Worm (Caenorhabditis elegans) whole organism, late embryonic: Measurements from ENCODE around the gene sra-4.

ENCODE experiments used
- K02D7.2 ChIP-seq: sonication (generic microtip); optimal IDR thresholded peaks from 2 replicates; lab custom pipeline; 2017; ENCODE audit warnings: mild to moderate bottlenecking, missing genetic modification characterization, missing compliant biosample characterization
- T23F11.4 ChIP-seq: fragments of 200-800 bp; sonication (Bioruptor generic); optimal IDR thresholded peaks from 2 replicates; lab custom pipeline; 2018; ENCODE audit warnings: mild to moderate bottlenecking, missing genetic modification characterization, missing compliant biosample characterization
- Y22D7AL.16 ChIP-seq: sonication (generic microtip); optimal IDR thresholded peaks from 2 replicates; lab custom pipeline; 2016; ENCODE audit warnings: missing genetic modification characterization, missing compliant biosample characterization
- ahr-1 ChIP-seq: sonication (generic microtip); optimal IDR thresholded peaks from 2 replicates; lab custom pipeline; 2016; ENCODE audit warnings: missing genetic modification characterization, missing compliant biosample characterization
- ceh-14 ChIP-seq: sonication (generic microtip); optimal IDR thresholded peaks from 2 replicates; lab custom pipeline; 2016; ENCODE audit warnings: missing genotype, missing genetic modification characterization, missing compliant biosample characterization
- ceh-30 ChIP-seq: fragments of 150-350 bp; optimal IDR thresholded peaks from 2 replicates; lab custom pipeline; 2014; ENCODE audit warnings: missing biosample characterization, missing genetic modification characterization
- ceh-31 ChIP-seq: sonication (generic microtip); optimal IDR thresholded peaks from 2 replicates; lab custom pipeline; 2016; ENCODE audit warnings: missing genetic modification characterization, missing compliant biosample characterization
- ceh-48 ChIP-seq: sonication (generic microtip); optimal IDR thresholded peaks from 2 replicates; lab custom pipeline; 2016; ENCODE audit warnings: missing genetic modification characterization, inconsistent platforms, missing compliant biosample characterization
- che-1 ChIP-seq: sonication (generic microtip); optimal IDR thresholded peaks from 2 replicates; lab custom pipeline; 2016; ENCODE audit warnings: mild to moderate bottlenecking, missing genetic modification characterization, missing compliant biosample characterization
- dve-1 ChIP-seq: sonication (generic microtip); optimal IDR thresholded peaks from 2 replicates; lab custom pipeline; 2017; ENCODE audit warnings: antibody characterized with exemption, mild to moderate bottlenecking, missing genetic modification characterization, missing compliant biosample characterization
- elt-2 ChIP-seq: sonication (generic microtip); optimal IDR thresholded peaks from 2 replicates; lab custom pipeline; 2016; ENCODE audit warnings: missing genetic modification reagents, missing genetic modification characterization, missing compliant biosample characterization
- ets-4 ChIP-seq: sonication (generic microtip); optimal IDR thresholded peaks from 2 replicates; lab custom pipeline; 2016; ENCODE audit warnings: missing genetic modification characterization, missing compliant biosample characterization
- gmeb-2 ChIP-seq: sonication (generic microtip); optimal IDR thresholded peaks from 2 replicates; lab custom pipeline; 2016; ENCODE audit warnings: missing genetic modification characterization, inconsistent platforms, missing compliant biosample characterization
- lim-6 ChIP-seq: sonication (generic microtip); optimal IDR thresholded peaks from 2 replicates; lab custom pipeline; 2016; ENCODE audit warnings: missing genetic modification characterization, missing compliant biosample characterization
- nhr-11 ChIP-seq: fragments of 150-350 bp; optimal IDR thresholded peaks from 2 replicates; lab custom pipeline; 2014; ENCODE audit warnings: missing biosample characterization, missing genetic modification characterization
- pag-3 ChIP-seq: sonication (generic microtip); optimal IDR thresholded peaks from 2 replicates; lab custom pipeline; 2016; ENCODE audit warnings: missing compliant biosample characterization, missing genetic modification characterization, borderline replicate concordance
- pax-1 ChIP-seq: fragments of 150-350 bp; optimal IDR thresholded peaks from 2 replicates; lab custom pipeline; 2014; ENCODE audit warnings: missing biosample characterization, missing genetic modification characterization
- pha-2 ChIP-seq: sonication (generic microtip); optimal IDR thresholded peaks from 2 replicates; lab custom pipeline; 2017; ENCODE audit warnings: mild to moderate bottlenecking, missing genetic modification characterization, missing compliant biosample characterization
- tbx-2 ChIP-seq: sonication (generic microtip); optimal IDR thresholded peaks from 2 replicates; lab custom pipeline; 2016; ENCODE audit warnings: missing genetic modification characterization, missing compliant biosample characterization
- tbx-7 ChIP-seq: sonication (generic microtip); optimal IDR thresholded peaks from 2 replicates; lab custom pipeline; 2016; ENCODE audit warnings: missing genotype, missing genetic modification characterization, missing compliant biosample characterization
- unc-42 ChIP-seq: sonication (generic microtip); optimal IDR thresholded peaks from 2 replicates; lab custom pipeline; 2016; ENCODE audit warnings: missing genotype, missing genetic modification characterization, missing compliant biosample characterization
- unc-55 ChIP-seq: sonication (generic microtip); optimal IDR thresholded peaks from 2 replicates; lab custom pipeline; 2017; ENCODE audit warnings: missing biosample characterization, missing genetic modification reagents, missing genetic modification characterization

Gene sra-4

ce11 chrII:9501955-9502354 lies 40.7 kb downstream of the sra-4 start:
- no peak for TF ChIP-seq ets-4 (tag; lab: Kevin White, UChicago)
- TF ChIP-seq dve-1 (tag; lab: Kevin White, UChicago), result no peak
- TF ChIP-seq lim-6, result no peak
- no peak for TF ChIP-seq che-1 (tag; lab: Kevin White, UChicago)
- TF ChIP-seq nhr-11 (tag; lab: Kevin White, UChicago), result no peak
- no peak for TF ChIP-seq T23F11.4
- TF ChIP-seq tbx-2 (tag; lab: Kevin White, UChicago), result no peak
- TF ChIP-seq ceh-30 (tag; lab: Kevin White, UChicago), result no peak
- no peak for TF ChIP-seq ahr-1 (tag; lab: Kevin White, UChicago)
- TF ChIP-seq K02D7.2 (tag; lab: Kevin White, UChicago), result no peak
- TF ChIP-seq unc-55 (GFP tag; lab: Kevin White, UChicago), result no peak
- TF ChIP-seq pag-3 (tag; lab: Kevin White, UChicago), result no peak

- no peak for TF ChIP-seq Y22D7AL.16
- peak; percentile 50 for TF ChIP-seq elt-2 (tag; lab: Kevin White, UChicago)
Observed at ce11 chrII:9500926-9501325, 41.8 kb downstream of the sra-4 start.

ce11 chrII:9498589-9498988 lies 44.1 kb downstream of the sra-4 start:
- TF ChIP-seq ceh-48 (tag; lab: Kevin White, UChicago), result no peak
- TF ChIP-seq elt-2 (tag; lab: Kevin White, UChicago), result peak; percentile 4
- peak; percentile 29 for TF ChIP-seq unc-42 (tag; lab: Kevin White, UChicago)

- TF ChIP-seq ceh-14 (tag; lab: Kevin White, UChicago) (peak; percentile 13), unc-42 (tag; lab: Kevin White, UChicago) (peak; percentile 75), unc-55 (GFP tag; lab: Kevin White, UChicago) (no peak), lim-6 (peak; percentile 1), gmeb-2 (tag; lab: Kevin White, UChicago) (no peak), ceh-31 (tag; lab: Kevin White, UChicago) (peak; percentile 18)
Observed at ce11 chrII:9497309-9497708, 45.4 kb downstream of the sra-4 start.

ce11 chrII:9493242-9494058 lies 49.2 kb downstream of the sra-4 start:
- no peak for TF ChIP-seq tbx-7 (tag; lab: Kevin White, UChicago)
- no peak for TF ChIP-seq pax-1 (tag; lab: Kevin White, UChicago)
- no peak for TF ChIP-seq ceh-48 (tag; lab: Kevin White, UChicago)
- TF ChIP-seq unc-55 (GFP tag; lab: Kevin White, UChicago), result no peak
- no peak for TF ChIP-seq pha-2 (tag; lab: Kevin White, UChicago)
